Fruit fly (Drosophila melanogaster): ENCODE data around the gene Spn75F.
A peak's percentile ranks its signal among the peaks of the same experiment; 100 is the strongest.

Spn75F gene

dm6 chr3L:19087369-19088275 lies 41.8 kb downstream of the Spn75F start (continued):
- TF ChIP-seq Eip75B (GFP tag; optimal IDR thresholded peaks at IDR 0.05), result no peak
- TF ChIP-seq Hr39 (GFP tag; optimal IDR thresholded peaks at IDR 0.05), result no peak
- TF ChIP-seq esn (GFP tag; optimal IDR thresholded peaks at IDR 0.05), result peak; percentile 28
- TF ChIP-seq Blimp-1 (GFP tag; optimal IDR thresholded peaks at IDR 0.05), result peak; percentile 9
- no peak for TF ChIP-seq Eip93F (GFP tag; optimal IDR thresholded peaks at IDR 0.05)
- no peak for TF ChIP-seq lz (GFP tag; optimal IDR thresholded peaks at IDR 0.05)
- TF ChIP-seq CG11762 (GFP tag; optimal IDR thresholded peaks at IDR 0.05; ENCODE audit: insufficient read depth), result no peak
- TF ChIP-seq Eip78C (GFP tag), result peak; percentile 65
- TF ChIP-seq CG11902 (GFP tag; optimal IDR thresholded peaks at IDR 0.05), result no peak
- no peak for TF ChIP-seq CG8319 (GFP tag; optimal IDR thresholded peaks at IDR 0.05)
- TF ChIP-seq topi (GFP tag; optimal IDR thresholded peaks at IDR 0.05), result peak; percentile 15
- no peak for TF ChIP-seq CG1621 (tag; optimal IDR thresholded peaks at IDR 0.05)
- TF ChIP-seq CG3032 (tag; optimal IDR thresholded peaks at IDR 0.05), result peak; percentile 34
- TF ChIP-seq cyc (GFP tag; optimal IDR thresholded peaks at IDR 0.05), result peak; percentile 19
- TF ChIP-seq CG11294 (GFP tag; IDR thresholded peaks at IDR 0.05), result no peak; the same call in 1 of the 2 replicates
- peak; percentile 56 for TF ChIP-seq CG34406 (GFP tag; optimal IDR thresholded peaks at IDR 0.05)
- TF ChIP-seq Met (GFP tag; optimal IDR thresholded peaks at IDR 0.05), result no peak
- TF ChIP-seq dsx (GFP tag; optimal IDR thresholded peaks at IDR 0.05; ENCODE audit: poor library complexity, severe bottlenecking), result peak; percentile 11
- peak; percentile 20 for TF ChIP-seq CG16779 (tag; optimal IDR thresholded peaks at IDR 0.05)
- TF ChIP-seq Sox15 (GFP tag; optimal IDR thresholded peaks at IDR 0.05), result no peak
- TF ChIP-seq CG4318 (GFP tag; optimal IDR thresholded peaks at IDR 0.05), result no peak
- TF ChIP-seq Ets21C (GFP tag; optimal IDR thresholded peaks at IDR 0.05), result no peak
- TF ChIP-seq CG6163 (GFP tag; IDR thresholded peaks at IDR 0.05), result no peak
- TF ChIP-seq fkh (GFP tag; optimal IDR thresholded peaks at IDR 0.05), result no peak
- TF ChIP-seq salr (GFP tag; optimal IDR thresholded peaks at IDR 0.05), result peak in 1 of 2 experiments; percentile 16
- peak; percentile 37; the same call in 1 of the 3 replicates for TF ChIP-seq eg (GFP tag; IDR thresholded peaks at IDR 0.05)
- no peak for TF ChIP-seq CG6808 (GFP tag; optimal IDR thresholded peaks at IDR 0.05)
- TF ChIP-seq CG8119 (GFP tag; IDR thresholded peaks at IDR 0.05), result no peak
- peak; percentile 19 for TF ChIP-seq OdsH (GFP tag; optimal IDR thresholded peaks at IDR 0.05)
- no peak for TF ChIP-seq Hr4 (GFP tag; optimal IDR thresholded peaks at IDR 0.05)
- TF ChIP-seq CG10669 (GFP tag; optimal IDR thresholded peaks at IDR 0.05), result no peak
- peak; percentile 23 for TF ChIP-seq CG6792 (GFP tag; optimal IDR thresholded peaks at IDR 0.05)

- TF ChIP-seq CG8319 (GFP tag; optimal IDR thresholded peaks at IDR 0.05) (peak; percentile 61), Sox15 (GFP tag; optimal IDR thresholded peaks at IDR 0.05) (peak; percentile 61), acj6 (GFP tag; optimal IDR thresholded peaks at IDR 0.05) (peak; percentile 87), Ets96B (tag; optimal IDR thresholded peaks at IDR 0.05) (peak; percentile 91), lz (GFP tag; optimal IDR thresholded peaks at IDR 0.05) (peak; percentile 63), CG6163 (GFP tag; IDR thresholded peaks at IDR 0.05) (peak; percentile 93), Smox (GFP tag; optimal IDR thresholded peaks at IDR 0.05) (peak; percentile 59), CG3919 (GFP tag; optimal IDR thresholded peaks at IDR 0.05) (peak; percentile 85), Gug (GFP tag; IDR thresholded peaks at IDR 0.05) (peak; percentile 91), Blimp-1 (GFP tag; optimal IDR thresholded peaks at IDR 0.05) (peak; percentile 65), net (GFP tag; optimal IDR thresholded peaks at IDR 0.05) (peak; percentile 85), fkh (GFP tag; optimal IDR thresholded peaks at IDR 0.05) (peak; percentile 81), spab (GFP tag; optimal IDR thresholded peaks at IDR 0.05) (peak; percentile 89), CG10631 (GFP tag; optimal IDR thresholded peaks at IDR 0.05) (peak; percentile 87), CG8119 (GFP tag; IDR thresholded peaks at IDR 0.05) (peak; percentile 97), CG10669 (GFP tag; optimal IDR thresholded peaks at IDR 0.05) (peak; percentile 82), Eip93F (GFP tag; optimal IDR thresholded peaks at IDR 0.05) (peak; percentile 81), vri (GFP tag; optimal IDR thresholded peaks at IDR 0.05) (peak; percentile 73), Sox102F (GFP tag; optimal IDR thresholded peaks at IDR 0.05) (peak; percentile 70), dsx (GFP tag; optimal IDR thresholded peaks at IDR 0.05; ENCODE audit: poor library complexity, severe bottlenecking) (peak; percentile 83), Ets21C (GFP tag; optimal IDR thresholded peaks at IDR 0.05) (peak; percentile 14), CG31627 (GFP tag; optimal IDR thresholded peaks at IDR 0.05) (peak; percentile 10), OdsH (GFP tag; optimal IDR thresholded peaks at IDR 0.05) (peak; percentile 88), svp (GFP tag) (peak; percentile 83), CG32006 (GFP tag; optimal IDR thresholded peaks at IDR 0.05) (peak; percentile 93), Hr39 (GFP tag; optimal IDR thresholded peaks at IDR 0.05) (peak; percentile 51)
Observed at dm6 chr3L:19086364-19087200, 42.9 kb downstream of the Spn75F start, which contains the start of gene Mkp3. TSS of gene Mkp3 (minus strand) at chr3L:19086426.

Data from whole organism, prepupa.